Fruit fly (Drosophila melanogaster) whole organism, embryonic: ENCODE results near the gene CG5882.

Source experiments
- BtbVII ChIP-seq: fragments of 200-800 bp; sonication (Bioruptor generic); optimal IDR thresholded peaks from 3 replicates; lab custom pipeline; 2017; ENCODE audit warnings: missing biosample characterization, mild to moderate bottlenecking, missing genetic modification characterization
- Bteb2 ChIP-seq: fragments of 200-800 bp; sonication (Bioruptor generic); optimal IDR thresholded peaks from 2 replicates; lab custom pipeline; 2016; ENCODE audit warnings: missing biosample characterization, missing genetic modification characterization
- CG10147 ChIP-seq: fragments of 200-800 bp; sonication (Bioruptor generic); optimal IDR thresholded peaks from 2 replicates; lab custom pipeline; 2019; ENCODE audit warnings: missing biosample characterization, mild to moderate bottlenecking, missing genetic modification characterization, moderate library complexity
- CG10543 ChIP-seq: fragments of 200-800 bp; sonication (Bioruptor generic); optimal IDR thresholded peaks from 3 replicates; lab custom pipeline; 2017; ENCODE audit warnings: missing biosample characterization, mild to moderate bottlenecking, missing genetic modification characterization, moderate library complexity
- CG10565 ChIP-seq: fragments of 200-800 bp; sonication (Bioruptor generic); optimal IDR thresholded peaks from 3 replicates; lab custom pipeline; 2016; ENCODE audit warnings: missing biosample characterization, mild to moderate bottlenecking, missing genetic modification characterization
- CG11560 ChIP-seq: fragments of 200-800 bp; sonication (Bioruptor generic); IDR thresholded peaks from 3 replicates; pipeline ENCODE4 v1.3.6; 2022; ENCODE audit warnings: missing biosample characterization, missing genetic modification characterization
- CG12155 ChIP-seq: fragments of 200-800 bp; sonication (Bioruptor generic); optimal IDR thresholded peaks from 3 replicates; lab custom pipeline; 2016; ENCODE audit warnings: missing biosample characterization, missing genetic modification characterization
- CG13123 ChIP-seq: fragments of 200-800 bp; sonication (Bioruptor generic); optimal IDR thresholded peaks from 2 replicates; lab custom pipeline; 2016; ENCODE audit warnings: missing biosample characterization, missing genetic modification characterization
- CG14860 ChIP-seq: fragments of 200-800 bp; sonication (Bioruptor generic); IDR thresholded peaks from 3 replicates; pipeline ENCODE4 v1.3.6; 2022; ENCODE audit warnings: missing biosample characterization, missing genetic modification characterization; ENCODE audit not compliant: partially characterized antibody
- CG15073 ChIP-seq: fragments of 200-800 bp; sonication (Bioruptor generic); optimal IDR thresholded peaks from 2 replicates; lab custom pipeline; 2016; ENCODE audit warnings: missing biosample characterization, missing genetic modification characterization
- CG15479 ChIP-seq: fragments of 200-800 bp; sonication (Bioruptor generic); optimal IDR thresholded peaks from 3 replicates; lab custom pipeline; 2019; ENCODE audit warnings: missing biosample characterization, mild to moderate bottlenecking, missing genetic modification characterization, moderate library complexity
- CG2120 ChIP-seq: fragments of 200-800 bp; sonication (Bioruptor generic); optimal IDR thresholded peaks from 3 replicates; lab custom pipeline; 2016; ENCODE audit warnings: missing biosample characterization, missing genetic modification characterization
- CG34422 ChIP-seq: fragments of 200-800 bp; sonication (Bioruptor generic); IDR thresholded peaks from 3 replicates; pipeline ENCODE4 v1.3.6; 2022; ENCODE audit warnings: missing biosample characterization, missing genetic modification characterization
- CG3847 ChIP-seq: fragments of 200-800 bp; sonication (Bioruptor generic); IDR thresholded peaks from 2 replicates; pipeline ENCODE4 v1.3.6; 2022; ENCODE audit warnings: missing biosample characterization, missing genetic modification characterization
- CG6654 ChIP-seq: fragments of 200-800 bp; sonication (Bioruptor generic); optimal IDR thresholded peaks from 2 replicates; lab custom pipeline; 2017; ENCODE audit warnings: missing biosample characterization, mild to moderate bottlenecking, missing genetic modification characterization
- CG8765 ChIP-seq: fragments of 200-800 bp; sonication (Bioruptor generic); IDR thresholded peaks from 2 replicates; pipeline ENCODE4 v1.3.6; 2022; ENCODE audit warnings: missing biosample characterization, missing genetic modification characterization
- CG9797 ChIP-seq: fragments of 200-800 bp; sonication (Bioruptor generic); optimal IDR thresholded peaks from 3 replicates; lab custom pipeline; 2018; ENCODE audit warnings: missing biosample characterization, mild to moderate bottlenecking, missing genetic modification characterization
- Camta ChIP-seq: fragments of 200-800 bp; sonication (Bioruptor generic); optimal IDR thresholded peaks from 2 replicates; lab custom pipeline; 2016; ENCODE audit warnings: missing biosample characterization, missing genetic modification characterization
- CkIIα-i1 ChIP-seq: fragments of 200-800 bp; sonication (Bioruptor generic); IDR thresholded peaks from 2 replicates; pipeline ENCODE4 v1.3.6; 2022; ENCODE audit warnings: missing biosample characterization, missing genetic modification characterization
- D ChIP-seq, 2 experiments: fragments of 200-800 bp in 1 of 2; fragments of >200 bp in 1 of 2; sonication (Bioruptor generic) in 1 of 2; optimal IDR thresholded peaks; 2 replicates in 1 of 2; 3 replicates in 1 of 2; lab custom pipeline; 2017; ENCODE audit warnings: mild to moderate bottlenecking in 1 of 2, missing biosample characterization in 1 of 2, missing genetic modification characterization in 1 of 2, missing genetic modification reagents in 1 of 2
- Fer1 ChIP-seq: fragments of 200-800 bp; sonication (Bioruptor generic); optimal IDR thresholded peaks from 2 replicates; lab custom pipeline; 2017; ENCODE audit warnings: missing biosample characterization, mild to moderate bottlenecking, missing genetic modification characterization
- Hey ChIP-seq: fragments of 200-800 bp; sonication (Bioruptor generic); optimal IDR thresholded peaks from 3 replicates; lab custom pipeline; 2018; ENCODE audit warnings: missing biosample characterization, mild to moderate bottlenecking, missing genetic modification characterization
- Hsf ChIP-seq: fragments of 200-800 bp; sonication (Bioruptor generic); optimal IDR thresholded peaks from 3 replicates; lab custom pipeline; 2016; ENCODE audit warnings: missing biosample characterization, missing genetic modification characterization
- Lpt ChIP-seq: fragments of >200 bp; optimal IDR thresholded peaks from 2 replicates; lab custom pipeline; 2018; ENCODE audit warnings: missing biosample characterization, missing genetic modification characterization
- NK7.1 ChIP-seq: fragments of 200-800 bp; sonication (Bioruptor generic); optimal IDR thresholded peaks from 3 replicates; lab custom pipeline; 2016; ENCODE audit warnings: missing biosample characterization, missing genetic modification characterization
- Neu2 ChIP-seq: fragments of 200-800 bp; sonication (Bioruptor generic); optimal IDR thresholded peaks from 3 replicates; lab custom pipeline; 2016; ENCODE audit warnings: missing biosample characterization, missing genetic modification characterization, borderline replicate concordance
- Oaz ChIP-seq: fragments of 200-800 bp; sonication (Bioruptor generic); IDR thresholded peaks from 2 replicates; pipeline ENCODE4 v1.3.6; 2022; ENCODE audit warnings: missing biosample characterization, missing genetic modification characterization
- Rx ChIP-seq: fragments of 200-800 bp; sonication (Bioruptor generic); IDR thresholded peaks from 2 replicates; pipeline ENCODE4 v1.3.6; 2022; ENCODE audit warnings: missing biosample characterization, missing genetic modification characterization
- Spps ChIP-seq: fragments of 200-800 bp; sonication (Bioruptor generic); optimal IDR thresholded peaks from 2 replicates; lab custom pipeline; 2018; ENCODE audit warnings: missing biosample characterization, mild to moderate bottlenecking, missing genetic modification characterization
- ase ChIP-seq: fragments of 200-800 bp; sonication (Bioruptor generic); IDR thresholded peaks from 3 replicates; pipeline ENCODE4 v1.3.6; 2022; ENCODE audit warnings: missing biosample characterization, missing genetic modification characterization
- bigmax ChIP-seq: fragments of 200-800 bp; sonication (Bioruptor generic); optimal IDR thresholded peaks from 2 replicates; lab custom pipeline; 2018; ENCODE audit warnings: missing biosample characterization, mild to moderate bottlenecking, missing genetic modification characterization
- chn ChIP-seq: fragments of 200-800 bp; sonication (Bioruptor generic); optimal IDR thresholded peaks from 2 replicates; lab custom pipeline; 2016; ENCODE audit warnings: missing biosample characterization, missing genetic modification characterization
- cwo ChIP-seq: fragments of 200-800 bp; sonication (Bioruptor generic); optimal IDR thresholded peaks from 3 replicates; lab custom pipeline; 2017; ENCODE audit warnings: missing biosample characterization, missing genetic modification characterization, mild to moderate bottlenecking, moderate library complexity, missing genetic modification reagents
- da ChIP-seq: fragments of 200-800 bp; sonication (Bioruptor generic); optimal IDR thresholded peaks from 2 replicates; lab custom pipeline; 2016; ENCODE audit warnings: missing biosample characterization, missing genetic modification characterization
- dmrt11E ChIP-seq: fragments of 200-800 bp; sonication (Bioruptor generic); optimal IDR thresholded peaks from 3 replicates; lab custom pipeline; 2018; ENCODE audit warnings: missing biosample characterization, mild to moderate bottlenecking, missing genetic modification characterization, moderate library complexity
- dmrt99B ChIP-seq: fragments of 200-800 bp; sonication (Bioruptor generic); optimal IDR thresholded peaks from 2 replicates; lab custom pipeline; 2018; ENCODE audit warnings: missing biosample characterization, mild to moderate bottlenecking, missing genetic modification characterization, moderate library complexity
- gfzf ChIP-seq: fragments of 200-800 bp; sonication (Bioruptor generic); optimal IDR thresholded peaks from 2 replicates; lab custom pipeline; 2016; ENCODE audit warnings: missing biosample characterization, mild to moderate bottlenecking, missing genetic modification characterization, moderate library complexity
- gro ChIP-seq: fragments of 200-800 bp; sonication (Bioruptor generic); optimal IDR thresholded peaks from 2 replicates; lab custom pipeline; 2016; ENCODE audit warnings: missing biosample characterization, missing genetic modification characterization
- hbn ChIP-seq: fragments of 200-800 bp; sonication (Bioruptor generic); IDR thresholded peaks from 2 replicates; pipeline ENCODE4 v1.3.6; 2022; ENCODE audit warnings: missing biosample characterization, missing genetic modification characterization; ENCODE audit not compliant: partially characterized antibody
- hth ChIP-seq: fragments of >200 bp; optimal IDR thresholded peaks from 2 replicates; lab custom pipeline; 2017; ENCODE audit warnings: inconsistent platforms
- jing ChIP-seq: fragments of 200-800 bp; sonication (Bioruptor generic); optimal IDR thresholded peaks from 2 replicates; lab custom pipeline; 2018; ENCODE audit warnings: missing biosample characterization, mild to moderate bottlenecking, missing genetic modification characterization
- kay ChIP-seq: fragments of 200-800 bp; sonication (Bioruptor generic); optimal IDR thresholded peaks from 2 replicates; lab custom pipeline; 2016; ENCODE audit warnings: missing biosample characterization, missing genetic modification characterization
- nerfin-1 ChIP-seq: fragments of 200-800 bp; sonication (Bioruptor generic); optimal IDR thresholded peaks from 3 replicates; lab custom pipeline; 2019; ENCODE audit warnings: missing biosample characterization, mild to moderate bottlenecking, missing genetic modification characterization, moderate library complexity
- seq ChIP-seq: fragments of 200-800 bp; sonication (Bioruptor generic); IDR thresholded peaks from 2 replicates; pipeline ENCODE4 v1.3.6; 2022; ENCODE audit warnings: missing biosample characterization, missing genetic modification characterization
- slbo ChIP-seq: fragments of 200-800 bp; sonication (Bioruptor generic); IDR thresholded peaks from 2 replicates; pipeline ENCODE4 v1.3.6; 2022; ENCODE audit warnings: missing biosample characterization, missing genetic modification characterization
- stwl ChIP-seq: fragments of 200-800 bp; sonication (Bioruptor generic); optimal IDR thresholded peaks from 3 replicates; lab custom pipeline; 2018; ENCODE audit warnings: missing biosample characterization, mild to moderate bottlenecking, missing genetic modification characterization, moderate library complexity
- zen ChIP-seq: fragments of 200-800 bp; sonication (Bioruptor generic); optimal IDR thresholded peaks from 3 replicates; lab custom pipeline; 2018; ENCODE audit warnings: missing biosample characterization, mild to moderate bottlenecking, missing genetic modification characterization, moderate library complexity
- zfh1 ChIP-seq: fragments of 200-800 bp; sonication (Bioruptor generic); IDR thresholded peaks from 3 replicates; pipeline ENCODE4 v1.3.6; 2022; ENCODE audit warnings: missing biosample characterization, missing genetic modification characterization

CG5882 gene

dm6 chr3R:27135692-27136641 is 17.5 kb downstream of the CG5882 start:
- TF ChIP-seq BtbVII (GFP tag; lab: Kevin White, UChicago) (peak; percentile 71), CG12155 (GFP tag; lab: Kevin White, UChicago) (peak; percentile 16), CG3847 (GFP tag; lab: Robert Waterston, UW) (no peak), CG34422 (GFP tag; lab: Robert Waterston, UW) (0 out of 3 replicates have a peak, but pooled peaks have one; percentile 32), seq (GFP tag; lab: Robert Waterston, UW) (peak; percentile 73), Hsf (peak; percentile 60), Rx (GFP tag; lab: Robert Waterston, UW) (no peak), Camta (peak; percentile 71), Bteb2 (peak; percentile 58), CG14860 (GFP tag; lab: Robert Waterston, UW) (no peak), CG9797 (peak; percentile 1), zen (peak; percentile 75), CG15479 (GFP tag; lab: Kevin White, UChicago) (peak; percentile 60), slbo (GFP tag; lab: Robert Waterston, UW) (no peak), dmrt11E (tag; lab: Kevin White, UChicago) (peak; percentile 85), CG2120 (GFP tag; lab: Kevin White, UChicago) (no peak), Hey (tag; lab: Kevin White, UChicago) (no peak), CG11560 (tag; lab: Robert Waterston, UW) (no peak), hbn (no peak), CG10543 (GFP tag; lab: Kevin White, UChicago) (peak; percentile 33), da (GFP tag; lab: Kevin White, UChicago) (no peak), hth (no peak), CG13123 (peak; percentile 66), jing (GFP tag; lab: Kevin White, UChicago) (peak; percentile 40), D (optimal IDR thresholded peaks at IDR 0.05; lab: Kevin White, UChicago) (no peak), D (GFP tag; optimal IDR thresholded peaks at IDR 0.05; lab: Kevin White, UChicago) (peak; percentile 80), gro (no peak), cwo (GFP tag; lab: Kevin White, UChicago) (peak; percentile 27), CG6654 (GFP tag; lab: Kevin White, UChicago) (no peak), zfh1 (GFP tag; lab: Robert Waterston, UW) (peak; percentile 84), NK7.1 (peak; percentile 62), Fer1 (GFP tag; lab: Kevin White, UChicago) (peak; percentile 7), ase (GFP tag; lab: Robert Waterston, UW) (no peak), Oaz (GFP tag; lab: Robert Waterston, UW) (0 out of 2 replicates have a peak, but pooled peaks have one; percentile 28), stwl (peak; percentile 38), CG15073 (GFP tag; lab: Kevin White, UChicago) (no peak), dmrt99B (tag; lab: Kevin White, UChicago) (peak; percentile 73), chn (GFP tag; lab: Kevin White, UChicago) (no peak), kay (peak; percentile 28), CG10565 (GFP tag; lab: Kevin White, UChicago) (peak; percentile 22), CG8765 (GFP tag; lab: Robert Waterston, UW) (no peak), Neu2 (GFP tag; lab: Kevin White, UChicago) (no peak), Lpt (GFP tag; lab: Kevin White, UChicago) (no peak), Spps (tag; lab: Kevin White, UChicago) (peak; percentile 47), CkIIα-i1 (GFP tag; lab: Robert Waterston, UW) (no peak), CG10147 (GFP tag; lab: Kevin White, UChicago) (no peak), nerfin-1 (tag; lab: Kevin White, UChicago) (peak; percentile 56), gfzf (GFP tag; lab: Kevin White, UChicago) (no peak), bigmax (GFP tag; lab: Kevin White, UChicago) (peak; percentile 5)
